Fruit fly (Drosophila melanogaster) whole organism, adult: Measurements from ENCODE around the gene Rint1.

Source experiments
- CG11617 ChIP-seq: fragments of 200-800 bp; sonication (Bioruptor generic); optimal IDR thresholded peaks from 2 replicates; lab custom pipeline; 2017; ENCODE audit warnings: mild to moderate bottlenecking, missing biosample characterization, missing genetic modification reagents, missing genetic modification characterization
- CG12768 ChIP-seq: fragments of 200-800 bp; sonication (Bioruptor generic); optimal IDR thresholded peaks from 2 replicates; lab custom pipeline; 2017; ENCODE audit warnings: missing biosample characterization, missing genetic modification characterization, mild to moderate bottlenecking, moderate library complexity, missing genetic modification reagents
- CG14711 ChIP-seq: fragments of 200-800 bp; sonication (Bioruptor generic); optimal IDR thresholded peaks from 2 replicates; lab custom pipeline; 2018; ENCODE audit warnings: missing biosample characterization, mild to moderate bottlenecking, missing genetic modification characterization, moderate library complexity
- CG1620 ChIP-seq: fragments of 200-800 bp; sonication (Bioruptor generic); optimal IDR thresholded peaks from 2 replicates; lab custom pipeline; 2016; ENCODE audit warnings: missing biosample characterization, missing genetic modification characterization
- CG33017 ChIP-seq: fragments of 200-800 bp; sonication (Bioruptor generic); optimal IDR thresholded peaks from 2 replicates; lab custom pipeline; 2018; ENCODE audit warnings: missing biosample characterization, mild to moderate bottlenecking, missing genetic modification characterization, moderate library complexity
- CG5204 ChIP-seq: fragments of 200-800 bp; sonication (Bioruptor generic); optimal IDR thresholded peaks from 2 replicates; lab custom pipeline; 2016; ENCODE audit warnings: missing biosample characterization, missing genetic modification characterization
- CG7045 ChIP-seq: fragments of 200-800 bp; sonication (Bioruptor generic); optimal IDR thresholded peaks from 2 replicates; lab custom pipeline; 2017; ENCODE audit warnings: missing biosample characterization, mild to moderate bottlenecking, missing genetic modification characterization
- CG7101 ChIP-seq: fragments of 200-800 bp; sonication (Bioruptor generic); optimal IDR thresholded peaks from 2 replicates; lab custom pipeline; 2018; ENCODE audit warnings: missing biosample characterization, mild to moderate bottlenecking, missing genetic modification characterization, moderate library complexity
- Clk ChIP-seq: fragments of 200-800 bp; sonication (Bioruptor generic); optimal IDR thresholded peaks from 2 replicates; lab custom pipeline; 2017; ENCODE audit warnings: missing biosample characterization, missing genetic modification characterization
- Crg-1 ChIP-seq: fragments of 200-800 bp; sonication (Bioruptor generic); optimal IDR thresholded peaks from 2 replicates; lab custom pipeline; 2016; ENCODE audit warnings: missing biosample characterization, missing genetic modification characterization
- Hr96 ChIP-seq: fragments of 200-800 bp; sonication (Bioruptor generic); optimal IDR thresholded peaks from 2 replicates; lab custom pipeline; 2016; ENCODE audit warnings: missing biosample characterization, missing genetic modification characterization
- Mnt ChIP-seq: fragments of 200-800 bp; sonication (Bioruptor generic); optimal IDR thresholded peaks from 2 replicates; lab custom pipeline; 2016; ENCODE audit warnings: missing biosample characterization, mild to moderate bottlenecking, missing genetic modification characterization
- bab1 ChIP-seq: fragments of 200-800 bp; sonication (Bioruptor generic); optimal IDR thresholded peaks from 3 replicates; lab custom pipeline; 2019; ENCODE audit warnings: missing biosample characterization, mild to moderate bottlenecking, missing genetic modification characterization, moderate library complexity
- cic ChIP-seq: fragments of 200-800 bp; sonication (Bioruptor generic); optimal IDR thresholded peaks from 2 replicates; lab custom pipeline; 2017; ENCODE audit warnings: missing biosample characterization, mild to moderate bottlenecking, missing genetic modification characterization, moderate library complexity
- cnc ChIP-seq, 2 experiments: fragments of >200 bp; optimal IDR thresholded peaks; 2 replicates each; lab custom pipeline; 2017
- kay ChIP-seq: fragments of 200-800 bp; sonication (Bioruptor generic); peaks from one replicate; lab custom pipeline; 2016; ENCODE audit warnings: missing biosample characterization, missing genetic modification characterization, borderline replicate concordance
- ovo ChIP-seq: fragments of 200-800 bp; sonication (Bioruptor generic); optimal IDR thresholded peaks from 2 replicates; lab custom pipeline; 2016; ENCODE audit warnings: missing biosample characterization, missing genetic modification characterization
- pad ChIP-seq: fragments of 200-800 bp; sonication (Bioruptor generic); optimal IDR thresholded peaks from 3 replicates; lab custom pipeline; 2017; ENCODE audit warnings: missing biosample characterization, missing genetic modification characterization, mild to moderate bottlenecking, moderate library complexity, missing genetic modification reagents
- tj ChIP-seq: fragments of 200-800 bp; sonication (Bioruptor generic); optimal IDR thresholded peaks from 3 replicates; lab custom pipeline; 2017; ENCODE audit warnings: missing biosample characterization, mild to moderate bottlenecking, missing genetic modification characterization, moderate library complexity
- toe ChIP-seq: fragments of 200-800 bp; sonication (Bioruptor generic); optimal IDR thresholded peaks from 2 replicates; lab custom pipeline; 2016; ENCODE audit warnings: missing biosample characterization, missing genetic modification characterization

Rint1 gene

DNA sequence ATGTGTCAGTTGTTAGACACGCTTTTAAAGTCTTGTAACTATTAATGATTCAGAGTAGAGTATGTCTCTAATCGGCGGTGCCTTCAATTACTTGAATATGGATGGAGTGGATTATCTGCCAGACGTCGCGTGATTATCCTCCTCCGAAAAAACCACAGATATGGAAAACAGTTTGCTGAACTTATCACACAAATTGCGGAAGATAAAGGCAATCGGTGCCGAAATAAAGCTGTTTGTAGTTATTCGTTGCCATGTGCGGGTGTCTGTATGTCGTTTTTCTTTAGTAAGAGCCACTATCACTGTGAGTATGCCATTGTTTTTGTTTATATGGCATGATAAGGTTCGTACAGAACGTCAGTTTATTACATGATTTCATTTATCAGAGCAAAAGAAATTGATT lies 20.6 kb downstream of the Rint1 start:
- TF ChIP-seq CG12768 (GFP tag; lab: Kevin White, UChicago) (no peak), cnc (optimal IDR thresholded peaks at IDR 0.05; lab: Kevin White, UChicago) (no peak), Mnt (GFP tag; lab: Kevin White, UChicago) (peak; percentile 9), kay (GFP tag; lab: Kevin White, UChicago) (no peak), toe (GFP tag; lab: Kevin White, UChicago) (no peak), CG33017 (no peak), CG7045 (GFP tag; lab: Kevin White, UChicago) (no peak), Crg-1 (GFP tag; lab: Kevin White, UChicago) (no peak), CG1620 (GFP tag; lab: Kevin White, UChicago) (no peak), CG11617 (GFP tag; lab: Kevin White, UChicago) (no peak), Clk (GFP tag; lab: Kevin White, UChicago) (no peak), tj (GFP tag; lab: Kevin White, UChicago) (no peak), cic (peak; percentile 29), Hr96 (GFP tag; lab: Kevin White, UChicago) (no peak), CG7101 (tag; lab: Kevin White, UChicago) (no peak)

DNA sequence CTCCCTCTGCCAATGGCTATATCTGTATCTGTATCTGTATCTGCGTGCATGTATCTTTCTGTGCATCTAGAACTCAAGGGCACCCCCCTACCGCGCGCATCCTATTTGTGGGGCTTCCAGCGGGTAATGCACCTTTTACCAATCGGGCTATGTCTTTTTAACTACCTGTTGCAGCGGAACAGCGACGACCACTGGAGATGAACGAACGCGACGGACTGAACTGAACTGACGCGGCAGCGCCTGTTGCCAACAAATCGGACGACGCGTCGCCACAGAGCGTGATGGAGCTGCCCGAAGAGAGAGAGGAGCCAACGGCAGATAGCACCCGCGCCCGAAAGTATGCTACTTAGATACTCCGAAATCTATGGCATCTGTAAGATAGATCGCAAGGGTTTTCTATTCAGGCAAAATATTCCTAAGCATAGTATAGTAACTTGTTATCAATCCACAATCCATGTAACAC lies 21.6 kb downstream of the Rint1 start, which contains the start of gene Cln7:
Cln7 (minus strand) TSS at position 219 of the 463 bp plus-strand sequence.
- peak; percentile 48 for TF ChIP-seq pad (GFP tag; lab: Kevin White, UChicago)
- TF ChIP-seq toe (GFP tag; lab: Kevin White, UChicago), result no peak
- TF ChIP-seq CG11617 (GFP tag; lab: Kevin White, UChicago), result peak; percentile 86
- no peak for TF ChIP-seq kay (GFP tag; lab: Kevin White, UChicago)
- no peak for TF ChIP-seq CG5204 (GFP tag; lab: Kevin White, UChicago)
- TF ChIP-seq cnc (optimal IDR thresholded peaks at IDR 0.05; lab: Kevin White, UChicago), result no peak
- TF ChIP-seq cic, result peak; percentile 97
- peak; percentile 74 for TF ChIP-seq tj (GFP tag; lab: Kevin White, UChicago)
- peak; percentile 76 for TF ChIP-seq ovo (GFP tag; lab: Kevin White, UChicago)
- TF ChIP-seq Crg-1 (GFP tag; lab: Kevin White, UChicago), result peak; percentile 36
- peak; percentile 46 for TF ChIP-seq CG14711 (tag; lab: Kevin White, UChicago)
- peak; percentile 60 for TF ChIP-seq CG7045 (GFP tag; lab: Kevin White, UChicago)
- no peak for TF ChIP-seq Hr96 (GFP tag; lab: Kevin White, UChicago)
- TF ChIP-seq CG33017, result peak; percentile 80
- peak; percentile 84 for TF ChIP-seq Mnt (GFP tag; lab: Kevin White, UChicago)
- peak; percentile 58 for TF ChIP-seq CG7101 (tag; lab: Kevin White, UChicago)
- TF ChIP-seq CG12768 (GFP tag; lab: Kevin White, UChicago), result peak; percentile 95
- TF ChIP-seq CG1620 (GFP tag; lab: Kevin White, UChicago), result peak; percentile 52
- peak; percentile 96 for TF ChIP-seq bab1
- peak; percentile 80 for TF ChIP-seq Clk (GFP tag; lab: Kevin White, UChicago)

DNA sequence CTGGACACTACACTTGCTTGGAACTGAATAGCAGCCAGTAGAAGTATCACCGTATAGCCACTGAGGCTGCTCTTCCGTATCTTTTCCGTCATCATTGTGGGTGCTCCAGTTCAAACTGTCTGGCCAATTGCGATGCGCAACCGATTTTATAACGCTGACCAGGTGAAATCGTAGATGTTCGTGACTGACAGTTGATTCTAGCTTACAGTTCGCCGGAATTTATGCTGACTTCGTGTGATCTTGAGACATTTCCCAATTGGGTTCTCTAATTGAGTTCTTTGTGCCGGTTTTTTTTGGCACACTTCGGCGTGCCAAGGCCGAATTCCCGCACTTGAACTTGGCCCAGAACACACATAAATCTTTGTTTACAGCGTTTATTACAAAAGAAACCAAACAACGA lies 23.5 kb downstream of the Rint1 start, which contains the start of gene CG14834:
CG14834 (minus strand) TSS at position 173 of the 400 bp plus-strand sequence.
- TF ChIP-seq tj (GFP tag; lab: Kevin White, UChicago), result peak; percentile 93
- no peak for TF ChIP-seq cnc (optimal IDR thresholded peaks at IDR 0.05; lab: Kevin White, UChicago)
- no peak for TF ChIP-seq Hr96 (GFP tag; lab: Kevin White, UChicago)
- no peak for TF ChIP-seq CG7101 (tag; lab: Kevin White, UChicago)

DNA sequence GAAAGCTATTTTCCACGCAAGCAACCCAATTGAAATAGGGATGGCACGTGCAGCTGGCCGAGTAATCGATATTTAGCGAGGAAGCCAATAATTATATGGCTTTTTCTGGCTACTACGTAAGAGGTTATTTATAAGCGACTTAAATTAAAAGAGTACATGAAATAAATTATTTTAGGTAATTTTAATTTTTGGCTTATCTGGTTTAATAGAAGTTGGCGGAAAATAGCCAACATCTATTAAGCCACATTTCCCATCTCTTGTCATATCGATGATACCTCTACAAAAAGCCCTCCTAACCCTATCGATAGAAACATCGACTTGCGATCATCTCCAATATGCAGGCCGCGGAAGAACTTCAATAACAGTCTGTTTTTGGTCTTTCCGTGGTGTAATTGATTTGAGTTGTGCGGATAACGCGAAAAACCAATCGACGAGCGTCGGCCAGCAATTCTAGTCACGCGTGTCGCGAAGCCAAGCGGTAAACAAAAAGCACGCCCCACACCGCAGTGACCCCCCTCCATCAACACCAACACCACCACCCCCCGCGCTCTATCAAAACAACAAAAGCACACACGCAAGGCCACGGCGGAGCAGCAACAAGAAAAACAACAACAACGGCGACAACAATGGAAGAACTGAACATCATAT lies 24.7 kb downstream of the Rint1 start, which contains the start of the genes Srp19 and qm:
Srp19 (minus strand) TSS at position 51 of the 648 bp plus-strand sequence.
qm (plus strand) TSS at position 330 of the 648 bp plus-strand sequence.
- TF ChIP-seq tj (GFP tag; lab: Kevin White, UChicago) (peak; percentile 19), bab1 (peak; percentile 67), kay (GFP tag; lab: Kevin White, UChicago) (no peak), CG12768 (GFP tag; lab: Kevin White, UChicago) (peak; percentile 43), toe (GFP tag; lab: Kevin White, UChicago) (no peak), CG11617 (GFP tag; lab: Kevin White, UChicago) (peak; percentile 29), CG7045 (GFP tag; lab: Kevin White, UChicago) (no peak), CG14711 (tag; lab: Kevin White, UChicago) (peak; percentile 43), ovo (GFP tag; lab: Kevin White, UChicago) (peak; percentile 5), Clk (GFP tag; lab: Kevin White, UChicago) (no peak), Mnt (GFP tag; lab: Kevin White, UChicago) (peak; percentile 58), CG7101 (tag; lab: Kevin White, UChicago) (peak; percentile 49), CG33017 (peak; percentile 26)

DNA sequence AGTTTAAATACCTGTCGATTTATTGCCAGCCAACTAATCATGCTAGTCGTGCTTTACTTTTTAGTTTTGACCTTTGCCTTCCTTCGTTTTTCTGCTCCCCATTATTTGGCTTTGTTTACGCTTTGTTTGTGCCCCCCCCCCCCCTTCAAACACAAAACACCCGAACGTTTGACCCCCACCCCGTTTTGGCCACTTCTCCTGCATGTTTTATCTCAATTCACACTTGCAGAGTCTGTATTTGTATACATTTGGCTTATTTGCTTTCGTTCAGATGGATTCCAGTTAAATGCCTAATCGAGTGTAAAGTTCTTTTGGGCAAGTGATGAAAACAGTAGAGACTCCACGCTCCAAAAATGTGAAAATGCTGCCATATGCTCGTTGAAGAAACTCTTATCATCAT lies 25.9 kb downstream of the Rint1 start:
- TF ChIP-seq CG7045 (GFP tag; lab: Kevin White, UChicago), result no peak
- no peak for TF ChIP-seq Clk (GFP tag; lab: Kevin White, UChicago)
- TF ChIP-seq ovo (GFP tag; lab: Kevin White, UChicago), result no peak
- TF ChIP-seq bab1, result no peak
